Worm (Caenorhabditis elegans) whole organism, L2 larva: Measurements from ENCODE around the gene F02C9.1.

Experiments
- C34F6.9 ChIP-seq: fragments of 150-350 bp; optimal IDR thresholded peaks from 2 replicates; lab custom pipeline; 2014; ENCODE audit warnings: missing biosample characterization, missing genetic modification characterization
- R02D3.7 ChIP-seq: fragments of 150-350 bp; optimal IDR thresholded peaks from 2 replicates; lab custom pipeline; 2014; ENCODE audit warnings: missing biosample characterization, missing genetic modification characterization
- ceh-16 ChIP-seq: fragments of 150-350 bp; optimal IDR thresholded peaks from 2 replicates; lab custom pipeline; 2014; ENCODE audit warnings: missing biosample characterization, missing genetic modification characterization
- crh-2 ChIP-seq: sonication (generic microtip); optimal IDR thresholded peaks from 2 replicates; lab custom pipeline; 2017; ENCODE audit warnings: missing biosample characterization, missing genetic modification characterization
- lin-39 ChIP-seq: fragments of 150-350 bp; optimal IDR thresholded peaks from 2 replicates; lab custom pipeline; 2014; ENCODE audit warnings: missing biosample characterization, missing genetic modification reagents, missing genetic modification characterization
- mbf-1 ChIP-seq: sonication (generic microtip); optimal IDR thresholded peaks from 2 replicates; lab custom pipeline; 2017; ENCODE audit warnings: missing biosample characterization, missing genetic modification characterization
- mdl-1 ChIP-seq, 2 experiments: fragments of 150-350 bp in 1 of 2; sonication (generic microtip) in 1 of 2; optimal IDR thresholded peaks; 2 replicates each; lab custom pipeline; 2017; ENCODE audit warnings: missing biosample characterization in 2 of 2, missing genetic modification characterization in 2 of 2
- nhr-12 ChIP-seq: fragments of 150-350 bp; optimal IDR thresholded peaks from 2 replicates; lab custom pipeline; 2014; ENCODE audit warnings: missing biosample characterization, missing genetic modification characterization
- nhr-23 ChIP-seq: fragments of 150-350 bp; optimal IDR thresholded peaks from 2 replicates; lab custom pipeline; 2014; ENCODE audit warnings: missing biosample characterization, missing genetic modification reagents, missing genetic modification characterization
- nhr-25 ChIP-seq: fragments of 150-350 bp; sonication (generic microtip); optimal IDR thresholded peaks from 3 replicates; lab custom pipeline; 2014; ENCODE audit warnings: missing biosample characterization, missing genetic modification characterization

DNA sequence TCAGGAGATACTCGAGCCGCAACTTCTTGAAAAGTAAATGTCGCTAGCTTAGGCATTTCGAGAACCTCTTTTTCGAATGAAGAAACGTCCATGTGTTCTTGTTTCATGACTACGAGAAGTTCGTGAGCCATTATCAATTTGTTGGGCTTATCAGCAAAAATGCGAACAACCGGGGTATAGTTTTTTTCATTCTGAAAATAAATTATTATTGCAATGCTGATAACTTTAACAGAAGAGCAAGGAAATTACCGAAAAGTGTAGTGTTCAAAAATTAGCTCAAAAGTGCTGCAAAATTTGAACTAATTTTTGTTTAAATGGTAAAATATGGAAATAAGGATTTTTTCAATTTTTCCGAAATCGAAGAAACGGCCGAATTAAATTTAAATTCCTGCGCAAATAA lies 26.3 kb upstream of the F02C9.1 start:
- no peak for TF ChIP-seq lin-39 (tag; lab: Kevin White, UChicago)
- TF ChIP-seq nhr-23 (tag; lab: Kevin White, UChicago): no peak
- TF ChIP-seq ceh-16 (tag; lab: Kevin White, UChicago): no peak
- no peak for TF ChIP-seq crh-2
- no peak for TF ChIP-seq nhr-12
- TF ChIP-seq mbf-1: no peak
- no peak for TF ChIP-seq C34F6.9 (tag; lab: Kevin White, UChicago)
- no peak for TF ChIP-seq nhr-25 (tag; lab: Kevin White, UChicago)
- TF ChIP-seq mdl-1 (tag; optimal IDR thresholded peaks at IDR 0.05; lab: Kevin White, UChicago): no peak
- no peak for TF ChIP-seq R02D3.7
